Fruit fly (Drosophila melanogaster) whole organism: ENCODE results near the gene ph-d.

Experiments
- CG8478 ChIP-seq: fragments of >200 bp; optimal IDR thresholded peaks from 2 replicates; lab custom pipeline; 2018; ENCODE audit warnings: inconsistent platforms
- Dll ChIP-seq: fragments of >200 bp; optimal IDR thresholded peaks from 2 replicates; lab custom pipeline; 2017
- pan ChIP-seq: fragments of >200 bp; optimal IDR thresholded peaks from 2 replicates; lab custom pipeline; 2017
- usp ChIP-seq: fragments of >200 bp; optimal IDR thresholded peaks from 2 replicates; lab custom pipeline; 2017; ENCODE audit warnings: missing biosample characterization, missing genetic modification characterization, mixed read lengths

DNA sequence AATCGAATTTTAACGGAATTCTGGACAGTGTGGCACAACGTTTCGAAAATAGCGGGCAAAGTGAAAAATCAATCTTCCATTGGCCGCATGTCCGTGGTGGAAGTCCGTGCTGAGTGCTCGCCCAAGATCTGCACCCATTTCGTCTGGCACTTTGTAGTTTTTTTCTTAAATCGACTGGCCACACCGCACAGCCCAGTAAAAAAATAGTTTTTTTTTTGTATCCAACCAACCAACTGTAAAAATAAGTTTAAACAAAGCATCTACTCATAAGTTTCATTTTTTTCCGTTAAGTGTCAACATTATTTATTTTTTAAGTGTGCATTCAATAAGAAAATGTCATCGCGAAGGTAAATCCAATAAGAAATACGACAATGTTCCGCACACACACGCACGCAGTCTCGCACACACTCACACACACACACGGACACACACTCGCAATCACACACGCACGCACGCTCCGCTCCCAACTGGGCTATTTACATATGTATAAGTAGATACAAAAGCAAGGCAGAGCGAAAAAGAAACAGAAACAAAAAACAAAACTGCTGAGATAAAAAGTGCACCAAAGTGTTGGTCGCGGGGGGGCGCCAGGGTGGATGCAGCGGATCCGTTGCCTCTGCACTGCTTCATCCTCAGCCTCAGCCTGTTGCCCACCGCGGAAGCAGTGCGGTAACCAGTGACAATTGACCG is 28.9 kb downstream of the ph-d start, which contains the start of gene csw:
- TF ChIP-seq usp (GFP tag; lab: Kevin White, UChicago), result no peak
- peak; percentile 15 for TF ChIP-seq CG8478 (lab: Kevin White, UChicago)
- no peak for TF ChIP-seq Dll
- no peak for TF ChIP-seq pan
